Worm (Caenorhabditis elegans) whole organism, L4/young adult: ENCODE results near the gene chil-8.

ENCODE experiments used
- W03F9.2 ChIP-seq: fragments of 150-350 bp; optimal IDR thresholded peaks from 2 replicates; lab custom pipeline; 2014; ENCODE audit warnings: missing biosample characterization, missing genetic modification characterization
- dao-5 ChIP-seq: sonication (generic microtip); optimal IDR thresholded peaks from 2 replicates; lab custom pipeline; 2016; ENCODE audit warnings: missing genotype, missing genetic modification characterization, moderate library complexity, missing compliant biosample characterization
- him-1 ChIP-seq: sonication (generic microtip); optimal IDR thresholded peaks from 2 replicates; lab custom pipeline; 2016; ENCODE audit warnings: missing genotype, missing genetic modification reagents, missing genetic modification characterization, missing compliant biosample characterization

The chil-8 gene

DNA sequence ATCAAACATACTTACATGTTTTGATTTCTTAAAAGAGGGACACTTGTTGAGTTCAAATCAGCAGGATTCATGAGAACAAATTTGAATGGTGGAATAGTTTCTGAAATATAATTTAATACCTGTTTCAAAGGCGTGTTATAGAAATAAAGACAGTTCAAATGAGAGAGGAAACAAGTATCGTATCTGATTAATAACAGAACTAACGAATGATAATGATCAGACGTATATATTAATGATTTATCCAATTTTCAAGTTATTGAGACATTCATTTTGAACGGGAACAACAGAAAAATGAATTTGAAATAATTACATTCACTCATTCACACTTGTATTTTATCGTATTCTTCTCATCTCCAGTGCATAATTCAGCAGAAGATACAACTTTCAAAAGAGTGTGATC is 17.2 kb downstream of the chil-8 start, which contains the start of gene chil-4:
Gene chil-4, minus strand, starts transcription at position 101 of the 400 bp plus-strand sequence.
- TF ChIP-seq W03F9.2 (no peak), him-1 (tag; lab: Kevin White, UChicago) (no peak)

DNA sequence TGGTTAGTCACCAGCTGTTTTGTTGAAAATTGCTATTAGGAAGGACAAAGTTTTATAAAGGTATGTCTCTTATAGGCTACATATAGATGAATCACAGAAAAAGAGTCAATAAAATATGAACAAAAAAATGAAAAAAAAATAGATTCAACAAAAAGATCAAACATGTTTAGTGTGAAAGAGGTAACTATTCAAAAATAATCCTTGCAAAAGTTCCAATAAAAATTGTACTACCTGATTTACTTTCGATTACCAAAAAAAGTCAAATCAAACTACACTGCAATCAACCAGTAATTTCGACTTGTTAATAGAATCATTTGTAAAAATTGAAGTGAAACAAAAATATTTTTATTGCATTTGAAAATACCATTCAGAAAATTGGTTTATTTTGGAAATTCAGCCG is 21.9 kb downstream of the chil-8 start, which contains the start of gene ZK938.10:
Gene ZK938.10, minus strand, starts transcription at position 101 of the 400 bp plus-strand sequence.
- TF ChIP-seq W03F9.2 (no peak), him-1 (tag; lab: Kevin White, UChicago) (no peak), dao-5 (no peak)

DNA sequence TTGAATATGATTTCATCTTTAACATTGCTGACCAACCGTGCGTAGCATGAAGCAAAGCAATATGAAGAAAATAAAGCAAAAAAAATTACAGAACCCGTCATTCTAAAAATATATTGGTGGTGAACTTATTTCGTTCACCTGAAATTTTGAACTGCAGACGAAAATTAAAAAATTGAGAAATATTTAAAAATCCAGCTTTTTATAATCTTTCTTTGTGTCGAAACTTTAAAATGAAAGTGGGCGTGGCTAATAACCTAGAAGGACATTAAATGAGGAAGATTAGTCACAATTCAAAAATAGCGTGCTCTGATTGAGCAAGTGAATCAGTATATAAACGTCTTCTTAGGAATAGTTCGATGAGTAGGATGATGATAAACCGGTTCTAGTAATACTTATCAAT is 23.4 kb downstream of the chil-8 start, which contains the start of gene old-2:
Gene old-2, minus strand, starts transcription at position 101 of the 400 bp plus-strand sequence.
- TF ChIP-seq dao-5 = no peak
- TF ChIP-seq W03F9.2 = no peak
- no peak for TF ChIP-seq him-1 (tag; lab: Kevin White, UChicago)

DNA sequence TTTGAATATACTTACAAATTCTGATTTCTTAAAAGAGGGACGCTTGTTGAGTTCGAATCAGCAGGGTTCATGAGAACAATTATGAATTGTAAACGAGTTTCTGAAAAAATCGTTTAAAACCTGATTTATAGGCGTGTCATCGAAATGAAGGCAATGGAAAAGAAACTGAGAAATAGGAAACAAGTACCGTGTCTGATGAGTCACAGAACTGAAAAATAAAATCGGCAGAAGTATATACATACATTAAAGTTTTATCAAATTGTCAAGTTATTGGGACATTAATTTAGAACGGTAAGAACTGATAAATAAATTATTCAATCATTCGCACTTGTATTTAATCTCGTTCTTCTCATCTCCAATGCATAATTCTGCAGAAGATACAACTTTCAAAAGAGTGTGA is 27.6 kb downstream of the chil-8 start, which contains the start of gene chil-9:
Gene chil-9, minus strand, starts transcription at position 101 of the 400 bp plus-strand sequence.
- TF ChIP-seq him-1 (tag; lab: Kevin White, UChicago) (no peak), W03F9.2 (no peak), dao-5 (no peak)

DNA sequence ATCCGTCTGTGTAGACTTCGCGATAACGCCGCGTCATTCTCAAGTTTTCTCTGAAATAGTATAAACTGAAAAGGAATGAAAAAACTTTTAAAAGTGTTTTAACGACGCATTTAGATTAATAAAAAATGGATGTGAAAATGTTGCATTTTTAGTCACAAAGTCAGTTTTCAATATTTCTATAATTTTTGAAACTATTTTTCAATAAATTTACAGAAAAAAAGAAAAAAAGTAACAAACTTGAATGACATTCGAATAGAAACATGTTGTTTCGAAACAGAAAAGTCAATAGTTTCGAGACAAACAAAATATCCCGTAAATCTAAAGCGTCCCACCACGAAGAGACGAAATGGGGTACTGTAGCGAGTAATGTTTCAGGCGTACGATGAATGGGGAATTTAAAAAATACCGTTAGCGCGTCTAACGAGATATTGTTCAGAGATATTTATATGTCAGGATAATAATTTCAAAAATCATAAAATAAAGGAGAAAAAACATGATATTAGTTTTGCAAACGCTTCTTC is 30.8 kb downstream of the chil-8 start, which contains the start of gene rnh-1.2:
Gene rnh-1.2, minus strand, starts transcription at position 51 of the 521 bp plus-strand sequence.
- no peak for TF ChIP-seq W03F9.2
- TF ChIP-seq dao-5 = no peak
- no peak for TF ChIP-seq him-1 (tag; lab: Kevin White, UChicago)

DNA sequence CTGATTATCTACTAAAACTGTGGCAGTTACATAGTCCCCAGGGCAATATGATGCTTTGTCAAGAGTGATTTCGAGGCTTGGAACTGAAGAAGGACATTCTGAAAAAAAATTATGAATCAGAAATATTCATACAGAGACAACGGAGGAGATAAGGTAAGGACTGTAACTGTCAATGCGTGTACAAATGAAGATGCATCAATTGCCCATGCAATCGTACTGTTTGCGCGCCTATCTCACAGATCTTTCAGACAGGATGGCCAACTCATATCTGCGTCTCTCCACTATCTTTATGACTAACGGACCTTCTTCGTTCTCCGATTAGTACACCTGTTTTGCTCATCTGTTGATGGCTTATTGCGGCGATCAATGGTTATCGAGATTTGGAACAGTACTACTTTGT is 32.5 kb downstream of the chil-8 start, which contains the start of gene ZK938.11:
Gene ZK938.11, minus strand, starts transcription at position 101 of the 400 bp plus-strand sequence.
- TF ChIP-seq W03F9.2 (no peak), him-1 (tag; lab: Kevin White, UChicago) (no peak), dao-5 (no peak)

DNA sequence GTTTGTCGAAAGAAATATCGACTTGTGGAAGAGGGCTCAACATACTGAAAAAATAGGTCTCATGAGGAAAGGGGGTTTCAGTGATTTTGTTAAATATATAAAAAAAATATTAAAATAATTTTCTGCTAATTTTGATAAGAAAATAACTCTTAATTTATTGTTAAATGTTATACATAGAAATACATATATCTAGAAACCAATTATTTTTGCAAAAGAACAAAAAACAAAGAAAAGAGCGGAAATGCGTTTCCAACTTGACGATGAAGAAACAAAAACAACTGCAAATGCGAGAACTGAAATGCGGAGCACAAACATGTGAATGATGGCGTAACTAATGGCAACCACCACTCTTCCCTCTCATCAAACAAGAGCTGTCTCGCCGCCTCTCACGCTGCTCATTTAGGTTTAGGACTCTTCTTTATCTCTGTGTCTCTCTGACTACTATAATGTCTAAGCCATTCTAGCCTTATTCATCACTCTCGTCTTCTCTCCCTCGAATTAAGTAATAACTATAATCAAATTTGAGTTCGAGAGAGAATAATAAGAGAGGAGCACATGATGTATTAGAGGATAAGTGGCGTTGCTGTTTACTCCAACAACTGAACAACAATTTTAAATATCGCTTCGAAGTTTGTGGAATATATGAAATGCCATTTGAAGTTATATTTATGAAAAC is 34.5 kb downstream of the chil-8 start, which contains the start of gene arrd-4:
Gene arrd-4, minus strand, starts transcription at position 51 of the 676 bp plus-strand sequence.
- TF ChIP-seq W03F9.2 = no peak
- no peak for TF ChIP-seq dao-5
- no peak for TF ChIP-seq him-1 (tag; lab: Kevin White, UChicago)

DNA sequence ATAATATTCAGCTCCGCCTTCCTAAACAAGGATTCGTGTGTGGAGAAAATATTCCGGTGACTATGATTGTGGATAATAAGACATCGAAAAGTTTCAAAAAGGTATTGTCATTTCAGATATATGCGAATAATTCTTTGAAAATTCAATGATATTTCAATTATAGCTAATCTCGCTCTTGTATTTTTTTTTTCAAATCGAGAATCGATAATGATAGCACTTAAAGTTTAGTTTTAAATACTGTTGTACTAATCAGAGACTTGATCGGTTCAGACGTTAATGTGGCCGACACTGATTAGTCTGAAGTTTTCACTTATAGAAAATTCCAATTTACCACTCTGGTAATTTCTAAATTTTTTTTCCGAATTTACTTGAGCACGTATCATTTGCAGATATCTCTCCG is 36.9 kb downstream of the chil-8 start:
- TF ChIP-seq W03F9.2 (no peak), dao-5 (no peak), him-1 (tag; lab: Kevin White, UChicago) (no peak)

DNA sequence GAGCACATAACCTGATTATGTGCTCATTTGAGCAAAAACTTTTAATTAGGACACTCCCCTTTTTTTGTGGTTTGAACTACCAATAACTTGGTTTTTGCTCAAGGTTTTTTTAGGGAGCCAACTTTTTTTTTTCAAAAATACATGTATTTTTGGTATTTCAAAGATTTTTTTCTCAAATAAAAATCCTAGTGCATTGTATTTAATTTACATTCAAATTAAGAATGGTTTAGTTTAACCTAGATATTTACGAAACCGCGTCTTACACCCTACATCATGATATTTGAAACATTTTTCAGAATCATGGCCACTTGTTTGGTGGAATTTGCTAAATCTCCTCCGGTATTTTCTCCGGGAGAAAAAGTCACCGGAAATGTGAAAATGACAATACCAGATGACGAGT is 37.9 kb downstream of the chil-8 start, which contains the start of gene arrd-5:
Gene arrd-5, plus strand, starts transcription at position 301 of the 400 bp plus-strand sequence.
- TF ChIP-seq dao-5 = no peak
- TF ChIP-seq him-1 (tag; lab: Kevin White, UChicago) = no peak
- TF ChIP-seq W03F9.2 = no peak

DNA sequence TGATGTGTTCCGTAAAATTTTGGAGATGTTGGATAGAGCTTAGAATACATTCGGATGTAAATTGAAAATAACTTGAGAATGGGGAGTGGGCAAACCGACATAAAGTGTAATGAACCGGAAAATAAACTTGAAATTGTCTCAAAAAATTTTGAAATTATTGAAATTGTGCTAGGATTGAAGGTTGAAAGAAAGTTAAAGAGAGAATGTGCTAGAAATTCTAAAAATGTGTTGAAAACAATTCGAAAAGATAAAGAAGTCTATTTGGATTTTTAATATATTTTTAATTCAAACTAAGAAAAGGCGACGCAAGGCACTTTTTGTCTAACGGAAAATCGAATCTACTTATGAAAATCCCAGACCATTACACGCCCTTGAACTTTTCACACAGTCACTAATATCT is 39.0 kb downstream of the chil-8 start, which contains the start of gene ZK938.3:
Gene ZK938.3, minus strand, starts transcription at position 101 of the 400 bp plus-strand sequence.
- TF ChIP-seq W03F9.2 (no peak), dao-5 (no peak), him-1 (tag; lab: Kevin White, UChicago) (no peak)

DNA sequence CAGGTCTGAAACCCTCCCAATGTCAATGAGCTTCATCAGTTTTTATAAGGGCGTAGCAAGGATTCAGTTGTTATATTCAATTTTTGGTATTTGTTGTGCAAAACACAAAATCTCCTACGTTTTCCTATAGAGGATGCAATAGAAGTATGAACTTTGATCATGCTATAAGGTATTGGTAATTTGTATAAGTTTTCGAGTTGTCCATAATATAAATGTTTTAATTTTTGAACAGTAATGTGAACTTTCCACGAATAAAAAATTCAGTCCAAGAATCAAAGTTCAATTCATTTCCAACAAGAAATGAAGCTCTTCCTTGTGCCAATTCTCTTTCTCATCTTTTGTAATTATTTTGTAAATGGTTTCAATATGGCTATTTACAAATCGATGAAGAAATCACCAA is 41.8 kb downstream of the chil-8 start, which contains the start of gene ZK938.12:
Gene ZK938.12, plus strand, starts transcription at position 301 of the 400 bp plus-strand sequence.
- no peak for TF ChIP-seq him-1 (tag; lab: Kevin White, UChicago)
- no peak for TF ChIP-seq W03F9.2
- no peak for TF ChIP-seq dao-5

DNA sequence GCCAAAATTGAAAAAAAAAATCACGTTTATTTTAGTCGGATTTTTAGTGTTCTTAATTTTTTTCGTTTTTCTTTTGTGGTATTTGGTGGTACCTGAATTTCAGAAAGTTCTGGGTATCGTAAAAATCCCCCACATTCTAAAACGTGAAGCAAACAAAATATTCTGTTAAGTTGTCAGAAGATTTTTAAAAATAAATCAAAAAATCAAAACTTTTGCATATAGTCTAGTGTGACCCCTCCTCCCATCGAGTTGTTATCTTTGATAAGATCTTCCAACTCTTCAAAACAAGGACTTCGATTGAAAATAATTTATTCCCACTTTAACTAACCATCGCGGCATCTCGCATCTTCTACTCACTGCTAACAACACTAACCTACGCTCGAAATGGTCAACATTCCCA is 43.8 kb downstream of the chil-8 start, which contains the start of gene ZK938.1:
Gene ZK938.1, plus strand, starts transcription at position 301 of the 400 bp plus-strand sequence.
- no peak for TF ChIP-seq dao-5
- TF ChIP-seq W03F9.2 = no peak
- TF ChIP-seq him-1 (tag; lab: Kevin White, UChicago) = no peak

DNA sequence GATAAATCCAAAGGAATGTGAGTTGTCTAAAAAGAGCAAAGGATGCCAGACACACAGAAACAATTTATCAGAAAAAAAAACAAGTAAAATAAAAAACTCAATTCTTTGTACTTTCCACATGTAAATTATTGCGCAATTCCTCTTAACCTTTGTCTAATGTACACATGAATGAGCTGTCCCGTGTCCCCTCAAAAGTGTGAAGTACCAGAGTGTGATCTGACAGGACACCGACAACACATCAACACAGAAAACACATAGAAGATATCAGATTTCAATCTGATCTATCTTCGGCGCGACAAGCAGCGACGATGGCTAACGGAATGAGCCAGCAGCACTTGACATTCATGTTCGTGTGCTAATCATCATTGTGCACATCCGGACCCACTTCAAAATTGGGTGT is 44.4 kb downstream of the chil-8 start:
- TF ChIP-seq dao-5 (no peak), him-1 (tag; lab: Kevin White, UChicago) (no peak), W03F9.2 (no peak)

DNA sequence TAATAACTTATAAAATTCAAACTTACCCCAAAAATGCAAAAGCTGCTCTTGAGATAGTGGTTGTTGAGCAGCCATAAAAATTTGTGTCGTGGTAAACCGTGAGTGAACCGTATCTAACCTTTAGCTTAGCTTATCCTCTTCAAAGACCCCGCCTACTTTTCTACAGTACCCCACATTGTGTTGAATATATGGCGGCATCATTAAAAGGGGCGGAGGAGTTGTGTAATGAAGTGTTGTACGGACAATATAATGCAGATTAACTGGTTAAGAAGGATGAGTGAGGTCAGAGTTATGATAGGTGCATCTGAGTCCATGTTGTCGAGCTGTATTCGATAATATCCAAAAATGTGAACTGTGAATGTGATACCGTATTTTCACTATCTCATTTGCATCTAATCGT is 45.0 kb downstream of the chil-8 start, which contains the start of gene eyg-1:
Gene eyg-1, minus strand, starts transcription at position 101 of the 400 bp plus-strand sequence.
- TF ChIP-seq him-1 (tag; lab: Kevin White, UChicago) (no peak), W03F9.2 (no peak), dao-5 (no peak)

DNA sequence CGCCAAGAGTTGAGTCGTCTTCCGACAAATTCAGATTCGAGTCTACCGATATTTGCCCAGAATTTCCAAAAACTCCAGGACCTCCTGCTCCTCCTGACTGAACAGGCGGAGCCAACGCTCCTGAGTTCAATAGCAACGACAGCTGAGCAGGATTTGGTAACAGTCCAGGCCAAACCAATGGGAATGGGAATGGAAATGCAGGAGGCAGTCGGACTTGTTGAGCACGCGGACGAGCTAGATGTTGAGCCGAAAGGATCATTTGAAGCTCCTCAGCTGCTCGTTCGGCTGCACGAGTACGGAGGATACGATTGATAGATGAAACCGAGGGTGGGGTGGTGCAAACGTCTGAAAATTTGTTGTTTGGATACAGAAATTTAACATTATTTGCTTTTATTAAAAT is 45.9 kb downstream of the chil-8 start:
- TF ChIP-seq him-1 (tag; lab: Kevin White, UChicago) (no peak), dao-5 (no peak)
